Worm (Caenorhabditis elegans): ENCODE data around the gene T27E4.7.

- TF ChIP-seq nhr-2 (tag; optimal IDR thresholded peaks at IDR 0.05) (no peak), unc-39 (tag; optimal IDR thresholded peaks at IDR 0.05) (no peak), ces-1 (GFP tag; optimal IDR thresholded peaks at IDR 0.05) (no peak), nhr-28 (tag; optimal IDR thresholded peaks at IDR 0.05) (no peak), elt-3 (tag; optimal IDR thresholded peaks at IDR 0.05) (no peak), mab-5 (tag; optimal IDR thresholded peaks at IDR 0.05) (no peak), unc-62 (GFP tag; optimal IDR thresholded peaks at IDR 0.05) (no peak), snpc-4 (tag; optimal IDR thresholded peaks at IDR 0.05) (no peak), ceh-39 (tag; optimal IDR thresholded peaks at IDR 0.05) (no peak), blmp-1 (tag; optimal IDR thresholded peaks at IDR 0.05) (no peak), lsy-2 (tag; optimal IDR thresholded peaks at IDR 0.05) (no peak), flh-1 (GFP tag; optimal IDR thresholded peaks at IDR 0.05) (no peak)
Observed at ce11 chrV:9094976-9095375, 18.9 kb upstream of the T27E4.7 start.

Measured in whole organism, mixed stage, embryonic.